Worm (Caenorhabditis elegans): Measurements from ENCODE around the gene brc-1.

brc-1 gene

DNA sequence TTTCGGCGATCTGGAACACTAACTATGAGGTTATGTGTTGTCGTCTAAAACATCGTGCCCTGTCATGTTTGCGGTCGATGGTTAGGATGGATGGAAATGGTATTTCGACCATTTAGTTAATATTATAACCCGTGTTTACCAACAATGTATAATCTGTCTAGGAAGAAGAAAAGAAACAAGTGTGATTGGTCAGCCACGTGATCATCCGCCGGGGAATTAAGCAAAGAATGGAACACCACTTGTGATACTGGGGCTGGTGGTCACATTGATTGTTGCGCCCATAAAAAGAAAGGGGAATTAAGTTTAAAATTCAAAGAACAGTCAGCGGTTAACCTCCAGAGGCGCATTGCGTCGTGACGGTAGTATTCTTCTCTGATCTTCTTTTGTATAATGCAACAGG lies 12.8 kb upstream of the brc-1 start:
- TF ChIP-seq ceh-40 (GFP tag; IDR thresholded peaks at IDR 0.05) (no peak), mes-4 (tag; optimal IDR thresholded peaks at IDR 0.05) (no peak), repo-1 (tag; optimal IDR thresholded peaks at IDR 0.05) (no peak), F57A8.1 (GFP tag; optimal IDR thresholded peaks at IDR 0.05) (no peak), dox-1 (GFP tag; IDR thresholded peaks at IDR 0.05) (no peak), F33H1.4 (GFP tag; IDR thresholded peaks at IDR 0.05) (no peak), rpc-1 (optimal IDR thresholded peaks at IDR 0.05) (no peak), rpc-1 (tag; optimal IDR thresholded peaks at IDR 0.05) (no peak), ztf-6 (GFP tag; IDR thresholded peaks at IDR 0.05) (no peak), Y95B8A.8 (GFP tag; IDR thresholded peaks at IDR 0.05) (no peak), hmg-20 (GFP tag; IDR thresholded peaks at IDR 0.05) (no peak), Y56A3A.18 (GFP tag; IDR thresholded peaks at IDR 0.05) (no peak), zim-3 (tag; optimal IDR thresholded peaks at IDR 0.05) (no peak), egl-44 (GFP tag; IDR thresholded peaks at IDR 0.05) (0 out of 2 replicates have a peak, but pooled peaks have one; percentile 53), pha-4 (tag; optimal IDR thresholded peaks at IDR 0.05) (peak; percentile 32), Y67H2A.10 (GFP tag; conservative IDR thresholded peaks at IDR 0.05) (no peak), nhr-80 (tag; optimal IDR thresholded peaks at IDR 0.05) (peak; percentile 9), lin-26 (GFP tag; IDR thresholded peaks at IDR 0.05) (no peak), chd-7 (tag; optimal IDR thresholded peaks at IDR 0.05) (peak; percentile 36), nhr-179 (tag; optimal IDR thresholded peaks at IDR 0.05) (no peak), die-1 (tag; optimal IDR thresholded peaks at IDR 0.05) (no peak), ceh-79 (tag; optimal IDR thresholded peaks at IDR 0.05) (no peak), sdz-38 (tag; optimal IDR thresholded peaks at IDR 0.05) (no peak), madf-3 (GFP tag; IDR thresholded peaks at IDR 0.05) (no peak), lin-40 (tag; optimal IDR thresholded peaks at IDR 0.05) (peak; percentile 22), somi-1 (GFP tag; optimal IDR thresholded peaks at IDR 0.05) (no peak), nfyb-1 (GFP tag; IDR thresholded peaks at IDR 0.05) (peak; percentile 48; the same call in 1 of the 2 replicates), K11D2.4 (GFP tag; IDR thresholded peaks at IDR 0.05) (no peak), ZK185.1 (tag; optimal IDR thresholded peaks at IDR 0.05; ENCODE audit: poor library complexity, severe bottlenecking) (peak; percentile 6), snpc-1.3 (tag; optimal IDR thresholded peaks at IDR 0.05; ENCODE audit: insufficient read depth) (no peak), C06A6.2 (GFP tag; conservative IDR thresholded peaks at IDR 0.05) (no peak), egl-18 (GFP tag; IDR thresholded peaks at IDR 0.05) (no peak), egrh-3 (GFP tag; IDR thresholded peaks at IDR 0.05) (no peak), cebp-1 (GFP tag; IDR thresholded peaks at IDR 0.05) (peak; percentile 18; the same call in 1 of the 2 replicates), cebp-1 (tag; optimal IDR thresholded peaks at IDR 0.05) (peak; percentile 60), zfh-2 (GFP tag; conservative IDR thresholded peaks at IDR 0.05) (no peak), B0035.1 (tag; optimal IDR thresholded peaks at IDR 0.05) (no peak)

DNA sequence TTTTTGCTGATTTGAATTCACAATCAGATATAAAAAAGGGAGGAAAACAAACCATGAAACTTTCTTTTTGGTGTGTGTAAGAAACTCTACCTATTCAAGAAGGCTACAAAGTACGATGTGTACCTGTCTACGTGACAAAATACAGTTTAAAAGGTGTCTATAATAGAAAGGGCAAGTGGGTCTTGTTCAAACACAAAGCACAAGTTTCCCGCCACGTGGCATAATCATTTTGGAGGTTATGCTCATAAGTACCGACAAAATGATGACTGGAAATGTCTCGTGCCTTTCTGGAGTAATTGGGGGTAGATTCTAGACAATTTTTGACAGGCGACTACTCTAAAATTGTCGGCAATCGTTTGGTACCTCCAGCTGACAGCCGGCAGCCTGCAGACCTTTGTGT lies 12.1 kb upstream of the brc-1 start:
- no peak for TF ChIP-seq let-526 (GFP tag; IDR thresholded peaks at IDR 0.05)
- TF ChIP-seq nhr-80 (tag; optimal IDR thresholded peaks at IDR 0.05) = peak; percentile 40
- peak; percentile 47 to 82 for TF ChIP-seq let-607 (tag; optimal IDR thresholded peaks at IDR 0.05)
- TF ChIP-seq T26A5.8 (tag; optimal IDR thresholded peaks at IDR 0.05) = no peak
- TF ChIP-seq egl-44 (GFP tag; IDR thresholded peaks at IDR 0.05) = 0 out of 2 replicates have a peak, but pooled peaks have one; percentile 14
- TF ChIP-seq Y53G8AR.9 (GFP tag; conservative IDR thresholded peaks at IDR 0.05) = 0 out of 2 replicates have a peak, but pooled peaks have one; percentile 26
